Fruit fly (Drosophila melanogaster): ENCODE measurements around the gene XNP.

Gene XNP

dm6 chr3R:25495072-25495471 lies 12.4 kb upstream of the XNP start, which contains the start of gene CG33494 (continued):
- TF ChIP-seq CG10274 (GFP tag; optimal IDR thresholded peaks at IDR 0.05) (no peak), CG7357 (GFP tag; IDR thresholded peaks at IDR 0.05) (peak; percentile 79), CG1603 (tag; optimal IDR thresholded peaks at IDR 0.05) (peak; percentile 24), nom (GFP tag; optimal IDR thresholded peaks at IDR 0.05) (no peak), MBD-R2 (GFP tag; IDR thresholded peaks at IDR 0.05) (no peak), CG4282 (GFP tag; optimal IDR thresholded peaks at IDR 0.05) (no peak), cwo (GFP tag; optimal IDR thresholded peaks at IDR 0.05) (no peak), pfk (GFP tag; optimal IDR thresholded peaks at IDR 0.05) (peak; percentile 59), Awh (GFP tag; IDR thresholded peaks at IDR 0.05) (no peak), CG34376 (GFP tag; optimal IDR thresholded peaks at IDR 0.05) (no peak), CG30020 (tag; optimal IDR thresholded peaks at IDR 0.05) (peak; percentile 86), Hr51 (GFP tag; optimal IDR thresholded peaks at IDR 0.05) (no peak), CG12104 (GFP tag; optimal IDR thresholded peaks at IDR 0.05) (no peak), CG7963 (GFP tag; IDR thresholded peaks at IDR 0.05; ENCODE audit: partially characterized antibody) (no peak), Tbp (GFP tag; optimal IDR thresholded peaks at IDR 0.05) (no peak), nmo (GFP tag; optimal IDR thresholded peaks at IDR 0.05) (peak; percentile 0), Opbp (GFP tag; IDR thresholded peaks at IDR 0.05; ENCODE audit: partially characterized antibody) (no peak), Oaz (GFP tag; IDR thresholded peaks at IDR 0.05) (no peak)

- TF ChIP-seq CG13296 (GFP tag; optimal IDR thresholded peaks at IDR 0.05) (no peak), CG7839 (tag; optimal IDR thresholded peaks at IDR 0.05) (peak; percentile 1), CG30020 (tag; optimal IDR thresholded peaks at IDR 0.05) (no peak), pzg (GFP tag; optimal IDR thresholded peaks at IDR 0.05) (peak; percentile 30), seq (GFP tag; IDR thresholded peaks at IDR 0.05) (no peak), CG17186 (GFP tag; optimal IDR thresholded peaks at IDR 0.05) (no peak), Max (GFP tag; optimal IDR thresholded peaks at IDR 0.05) (peak; percentile 12), Pdp1 (GFP tag; optimal IDR thresholded peaks at IDR 0.05) (peak in 1 of 2 experiments; percentile 71), CG11504 (tag; optimal IDR thresholded peaks at IDR 0.05) (peak; percentile 2), Xrp1 (GFP tag; IDR thresholded peaks at IDR 0.05) (0 out of 2 replicates have a peak, but pooled peaks have one; percentile 21), Hr51 (GFP tag; optimal IDR thresholded peaks at IDR 0.05) (no peak), CG14050 (GFP tag; IDR thresholded peaks at IDR 0.05) (no peak), sens (GFP tag) (peak; percentile 55), CG17802 (tag; optimal IDR thresholded peaks at IDR 0.05) (no peak), TFAM (GFP tag; optimal IDR thresholded peaks at IDR 0.05) (no peak), Mrtf (GFP tag; IDR thresholded peaks at IDR 0.05) (no peak), pfk (GFP tag; optimal IDR thresholded peaks at IDR 0.05) (no peak), CG14710 (tag; optimal IDR thresholded peaks at IDR 0.05) (peak; percentile 31), crc (GFP tag; optimal IDR thresholded peaks at IDR 0.05) (no peak), Hmx (GFP tag; optimal IDR thresholded peaks at IDR 0.05) (no peak), E2f2 (GFP tag; IDR thresholded peaks at IDR 0.05) (peak; percentile 95), Atf-2 (GFP tag; optimal IDR thresholded peaks at IDR 0.05) (no peak), CG12071 (GFP tag; optimal IDR thresholded peaks at IDR 0.05) (no peak), wek (GFP tag; optimal IDR thresholded peaks at IDR 0.05) (no peak), tap (tag; optimal IDR thresholded peaks at IDR 0.05) (no peak), twi (tag; optimal IDR thresholded peaks at IDR 0.05) (no peak), CG30403 (GFP tag; optimal IDR thresholded peaks at IDR 0.05) (no peak), lbe (GFP tag; optimal IDR thresholded peaks at IDR 0.05) (peak; percentile 54), zfh1 (GFP tag; IDR thresholded peaks at IDR 0.05) (no peak), CG10267 (tag; optimal IDR thresholded peaks at IDR 0.05) (peak; percentile 91), vvl (GFP tag; IDR thresholded peaks at IDR 0.05) (peak; percentile 67), CG2712 (tag; optimal IDR thresholded peaks at IDR 0.05) (peak; percentile 17), NK7.1 (GFP tag; optimal IDR thresholded peaks at IDR 0.05) (no peak)
Observed at dm6 chr3R:25493294-25494187, 10.9 kb upstream of the XNP start.

Data from whole organism, embryonic.